Worm (Caenorhabditis elegans): Measurements from ENCODE around the gene glb-21.

ce11 chrIV:10757616-10758193 is 46.1 kb upstream of the glb-21 start, which contains the start of the genes T25B9.4 and T25B9.6:
- TF ChIP-seq zip-5 (tag; optimal IDR thresholded peaks at IDR 0.05) (no peak), odd-2 (tag; optimal IDR thresholded peaks at IDR 0.05) (no peak), rnt-1 (tag; optimal IDR thresholded peaks at IDR 0.05) (no peak), tbx-7 (tag; optimal IDR thresholded peaks at IDR 0.05) (no peak), ama-1 (optimal IDR thresholded peaks at IDR 0.05) (no peak), hlh-30 (tag; optimal IDR thresholded peaks at IDR 0.05; ENCODE audit: insufficient read depth) (no peak), ztf-16 (tag; optimal IDR thresholded peaks at IDR 0.05) (no peak), ets-4 (tag; optimal IDR thresholded peaks at IDR 0.05) (no peak)

Measured in whole organism, late embryonic.